Fruit fly (Drosophila melanogaster): ENCODE results near the gene rtp.

DNA sequence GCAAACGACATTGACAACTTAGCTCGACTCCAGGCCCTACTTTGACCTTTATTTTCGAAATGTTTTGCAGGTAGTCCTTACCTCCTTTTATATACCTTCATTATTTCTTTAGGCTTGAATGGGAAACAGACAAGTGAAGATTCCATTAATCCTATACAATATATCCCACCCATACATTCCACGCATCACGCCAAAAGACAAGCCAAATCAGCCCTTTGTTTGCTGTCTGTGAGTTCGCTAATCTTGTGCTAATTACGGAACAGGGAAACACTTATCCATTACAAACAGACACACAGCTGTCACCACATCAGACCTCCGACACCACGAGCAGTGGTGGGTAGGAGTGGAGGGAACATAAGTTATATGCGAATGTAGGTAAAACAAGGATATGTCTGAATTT is 3.6 kb upstream of the rtp start, which contains the start of gene CG33293:
- TF ChIP-seq h (optimal IDR thresholded peaks at IDR 0.05), result no peak
- no peak for TF ChIP-seq psq (optimal IDR thresholded peaks at IDR 0.05)
- TF ChIP-seq Myc (optimal IDR thresholded peaks at IDR 0.05), result no peak
